Fruit fly (Drosophila melanogaster) whole organism, embryonic: Measurements from ENCODE around the gene kat80.
A peak's percentile ranks its signal among the peaks of the same experiment; 100 is the strongest.

Source experiments
- Atf3 ChIP-seq: fragments of 200-800 bp; sonication (Bioruptor generic); optimal IDR thresholded peaks from 3 replicates; lab custom pipeline; 2016; ENCODE audit warnings: missing biosample characterization, missing genetic modification characterization
- B-H2 ChIP-seq: fragments of 200-800 bp; sonication (Bioruptor generic); optimal IDR thresholded peaks from 2 replicates; lab custom pipeline; 2018; ENCODE audit warnings: missing biosample characterization, mild to moderate bottlenecking, missing genetic modification characterization
- BtbVII ChIP-seq: fragments of 200-800 bp; sonication (Bioruptor generic); optimal IDR thresholded peaks from 3 replicates; lab custom pipeline; 2017; ENCODE audit warnings: missing biosample characterization, mild to moderate bottlenecking, missing genetic modification characterization
- CG12155 ChIP-seq: fragments of 200-800 bp; sonication (Bioruptor generic); optimal IDR thresholded peaks from 3 replicates; lab custom pipeline; 2016; ENCODE audit warnings: missing biosample characterization, missing genetic modification characterization
- CG12744 ChIP-seq: fragments of 200-800 bp; sonication (Bioruptor generic); optimal IDR thresholded peaks from 2 replicates; lab custom pipeline; 2016; ENCODE audit warnings: missing biosample characterization, missing genetic modification characterization
- CG12942 ChIP-seq: fragments of 200-800 bp; sonication (Bioruptor generic); optimal IDR thresholded peaks from 3 replicates; lab custom pipeline; 2016; ENCODE audit warnings: missing biosample characterization, missing genetic modification characterization
- CG13775 ChIP-seq: fragments of 200-800 bp; sonication (Bioruptor generic); optimal IDR thresholded peaks from 3 replicates; lab custom pipeline; 2017; ENCODE audit warnings: missing biosample characterization, mild to moderate bottlenecking, missing genetic modification characterization
- CG15269 ChIP-seq: fragments of 200-800 bp; sonication (Bioruptor generic); optimal IDR thresholded peaks from 2 replicates; lab custom pipeline; 2018; ENCODE audit warnings: missing biosample characterization, mild to moderate bottlenecking, missing genetic modification characterization, moderate library complexity
- CG15479 ChIP-seq: fragments of 200-800 bp; sonication (Bioruptor generic); optimal IDR thresholded peaks from 3 replicates; lab custom pipeline; 2019; ENCODE audit warnings: missing biosample characterization, mild to moderate bottlenecking, missing genetic modification characterization, moderate library complexity
- CG15601 ChIP-seq: fragments of 200-800 bp; sonication (Bioruptor generic); optimal IDR thresholded peaks from 3 replicates; lab custom pipeline; 2019; ENCODE audit warnings: missing biosample characterization, mild to moderate bottlenecking, missing genetic modification characterization, moderate library complexity
- CG17912 ChIP-seq: fragments of 200-800 bp; sonication (Bioruptor generic); optimal IDR thresholded peaks from 2 replicates; lab custom pipeline; 2018; ENCODE audit warnings: missing biosample characterization, mild to moderate bottlenecking, missing genetic modification characterization
- CG31388 ChIP-seq: fragments of 200-800 bp; sonication (Bioruptor generic); optimal IDR thresholded peaks from 2 replicates; lab custom pipeline; 2016; ENCODE audit warnings: missing biosample characterization, missing genetic modification characterization
- CG32532 ChIP-seq: fragments of 200-800 bp; sonication (Bioruptor generic); IDR thresholded peaks from 2 replicates; pipeline ENCODE4 v1.3.6; 2022; ENCODE audit warnings: missing biosample characterization, missing genetic modification characterization
- CG3281 ChIP-seq: fragments of 200-800 bp; sonication (Bioruptor generic); optimal IDR thresholded peaks from 3 replicates; lab custom pipeline; 2017; ENCODE audit warnings: missing biosample characterization, mild to moderate bottlenecking, missing genetic modification characterization
- CG4282 ChIP-seq: fragments of 200-800 bp; sonication (Bioruptor generic); optimal IDR thresholded peaks from 2 replicates; lab custom pipeline; 2016; ENCODE audit warnings: missing biosample characterization, missing genetic modification characterization
- CG4404 ChIP-seq: fragments of 200-800 bp; sonication (Bioruptor generic); IDR thresholded peaks from 2 replicates; pipeline ENCODE4 v1.3.6; 2022; ENCODE audit warnings: missing biosample characterization, missing genetic modification characterization
- CG6175 ChIP-seq: fragments of 200-800 bp; sonication (Bioruptor generic); IDR thresholded peaks from 3 replicates; pipeline ENCODE4 v1.3.6; 2022; ENCODE audit warnings: missing biosample characterization, missing genetic modification characterization
- CG6654 ChIP-seq: fragments of 200-800 bp; sonication (Bioruptor generic); optimal IDR thresholded peaks from 2 replicates; lab custom pipeline; 2017; ENCODE audit warnings: missing biosample characterization, mild to moderate bottlenecking, missing genetic modification characterization
- CG7556 ChIP-seq: fragments of 200-800 bp; sonication (Bioruptor generic); optimal IDR thresholded peaks from 2 replicates; lab custom pipeline; 2017; ENCODE audit warnings: missing biosample characterization, mild to moderate bottlenecking, missing genetic modification characterization
- CG7786 ChIP-seq: fragments of 200-800 bp; sonication (Bioruptor generic); optimal IDR thresholded peaks from 2 replicates; lab custom pipeline; 2016; ENCODE audit warnings: missing biosample characterization, missing genetic modification characterization
- CG9932 ChIP-seq: fragments of 200-800 bp; sonication (Bioruptor generic); IDR thresholded peaks from 2 replicates; pipeline ENCODE4 v1.3.6; 2022; ENCODE audit warnings: missing biosample characterization, missing genetic modification characterization
- CkIIα-i1 ChIP-seq: fragments of 200-800 bp; sonication (Bioruptor generic); IDR thresholded peaks from 2 replicates; pipeline ENCODE4 v1.3.6; 2022; ENCODE audit warnings: missing biosample characterization, missing genetic modification characterization
- D ChIP-seq, 2 experiments: fragments of 200-800 bp in 1 of 2; fragments of >200 bp in 1 of 2; sonication (Bioruptor generic) in 1 of 2; optimal IDR thresholded peaks; 2 replicates in 1 of 2; 3 replicates in 1 of 2; lab custom pipeline; 2017; ENCODE audit warnings: mild to moderate bottlenecking in 1 of 2, missing biosample characterization in 1 of 2, missing genetic modification characterization in 1 of 2, missing genetic modification reagents in 1 of 2
- Dbx ChIP-seq: fragments of 200-800 bp; sonication (Bioruptor generic); IDR thresholded peaks from 3 replicates; pipeline ENCODE4 v1.3.6; 2022; ENCODE audit warnings: missing biosample characterization, missing genetic modification characterization
- Ets65A ChIP-seq: fragments of 200-800 bp; sonication (Bioruptor generic); peaks from one replicate; lab custom pipeline; 2016; ENCODE audit warnings: missing biosample characterization, missing genetic modification characterization
- H2.0 ChIP-seq: fragments of 200-800 bp; sonication (Bioruptor generic); IDR thresholded peaks from 2 replicates; pipeline ENCODE4 v1.3.6; 2022; ENCODE audit warnings: missing biosample characterization, missing genetic modification characterization
- HmgD ChIP-seq: fragments of 200-800 bp; sonication (Bioruptor generic); optimal IDR thresholded peaks from 3 replicates; lab custom pipeline; 2016; ENCODE audit warnings: missing biosample characterization, missing genetic modification characterization
- Hr51 ChIP-seq, 2 experiments: fragments of 200-800 bp; sonication (Bioruptor generic); optimal IDR thresholded peaks; 2 replicates in 1 of 2; 3 replicates in 1 of 2; lab custom pipeline; 2016 to 2018; ENCODE audit warnings: missing biosample characterization in 2 of 2, missing genetic modification characterization in 2 of 2, mild to moderate bottlenecking in 1 of 2, moderate library complexity in 1 of 2
- Neu2 ChIP-seq: fragments of 200-800 bp; sonication (Bioruptor generic); optimal IDR thresholded peaks from 3 replicates; lab custom pipeline; 2016; ENCODE audit warnings: missing biosample characterization, missing genetic modification characterization, borderline replicate concordance
- NfI ChIP-seq: fragments of 200-800 bp; sonication (Bioruptor generic); optimal IDR thresholded peaks from 3 replicates; lab custom pipeline; 2018; ENCODE audit warnings: missing biosample characterization, mild to moderate bottlenecking, missing genetic modification characterization, moderate library complexity
- Poxn ChIP-seq: fragments of 200-800 bp; sonication (Bioruptor generic); IDR thresholded peaks from 2 replicates; pipeline ENCODE4 v1.3.6; 2022; ENCODE audit warnings: missing biosample characterization, missing genetic modification characterization
- Rfx ChIP-seq: fragments of 200-800 bp; sonication (Bioruptor generic); IDR thresholded peaks from 2 replicates; pipeline ENCODE4 v1.3.6; 2022; ENCODE audit warnings: missing biosample characterization, missing genetic modification characterization
- Side ChIP-seq: fragments of 200-800 bp; sonication (Bioruptor generic); optimal IDR thresholded peaks from 2 replicates; lab custom pipeline; 2016; ENCODE audit warnings: missing biosample characterization, missing genetic modification characterization
- Trl ChIP-seq, 3 experiments: fragments of >200 bp in 2 of 3; fragments of 200-800 bp in 1 of 3; sonication (Bioruptor generic) in 1 of 3; optimal IDR thresholded peaks; 2 replicates in 1 of 3; 3 replicates in 2 of 3; lab custom pipeline; 2016 to 2017; ENCODE audit warnings: missing biosample characterization in 1 of 3, missing genetic modification characterization in 1 of 3
- caup ChIP-seq: fragments of 200-800 bp; sonication (Bioruptor generic); optimal IDR thresholded peaks from 3 replicates; lab custom pipeline; 2017; ENCODE audit warnings: missing biosample characterization, mild to moderate bottlenecking, missing genetic modification characterization, moderate library complexity; ENCODE audit not compliant: severe bottlenecking
- ci ChIP-seq: fragments of 200-800 bp; sonication (Bioruptor generic); IDR thresholded peaks from 3 replicates; pipeline ENCODE4 v1.3.6; 2022; ENCODE audit warnings: missing biosample characterization, missing genetic modification characterization
- da ChIP-seq: fragments of 200-800 bp; sonication (Bioruptor generic); optimal IDR thresholded peaks from 2 replicates; lab custom pipeline; 2016; ENCODE audit warnings: missing biosample characterization, missing genetic modification characterization
- dimm ChIP-seq: fragments of 200-800 bp; sonication (Bioruptor generic); IDR thresholded peaks from 2 replicates; pipeline ENCODE4 v1.3.6; 2022; ENCODE audit warnings: missing biosample characterization, missing genetic modification characterization
- esg ChIP-seq: fragments of 200-800 bp; sonication (Bioruptor generic); conservative IDR thresholded peaks from 2 replicates; pipeline ENCODE4 v1.3.6; 2022; ENCODE audit warnings: missing biosample characterization, missing genetic modification characterization
- fd3F ChIP-seq: fragments of 200-800 bp; sonication (Bioruptor generic); optimal IDR thresholded peaks from 2 replicates; lab custom pipeline; 2018; ENCODE audit warnings: missing biosample characterization, mild to moderate bottlenecking, missing genetic modification characterization, moderate library complexity
- fu2 ChIP-seq: fragments of 200-800 bp; sonication (Bioruptor generic); optimal IDR thresholded peaks from 2 replicates; lab custom pipeline; 2016; ENCODE audit warnings: missing biosample characterization, missing genetic modification characterization
- gcm2 ChIP-seq: fragments of 200-800 bp; sonication (Bioruptor generic); optimal IDR thresholded peaks from 2 replicates; lab custom pipeline; 2016; ENCODE audit warnings: missing biosample characterization, missing genetic modification characterization
- gem ChIP-seq: fragments of 200-800 bp; sonication (Bioruptor generic); optimal IDR thresholded peaks from 2 replicates; lab custom pipeline; 2019; ENCODE audit warnings: missing biosample characterization, mild to moderate bottlenecking, missing genetic modification characterization, moderate library complexity
- gsb ChIP-seq: fragments of 200-800 bp; sonication (Bioruptor generic); IDR thresholded peaks from 2 replicates; pipeline ENCODE4 v1.3.6; 2022; ENCODE audit warnings: missing biosample characterization, missing genetic modification characterization
- lab ChIP-seq: fragments of 200-800 bp; sonication (Bioruptor generic); optimal IDR thresholded peaks from 3 replicates; lab custom pipeline; 2017; ENCODE audit warnings: missing biosample characterization, missing genetic modification characterization, mild to moderate bottlenecking, moderate library complexity, missing genetic modification reagents
- lola ChIP-seq, 3 experiments: fragments of >200 bp in 2 of 3; fragments of 200-800 bp in 1 of 3; sonication (Bioruptor generic) in 1 of 3; optimal IDR thresholded peaks; 2 replicates each; lab custom pipeline; 2017 to 2019; ENCODE audit warnings: missing biosample characterization in 3 of 3, missing genetic modification characterization in 3 of 3, mild to moderate bottlenecking in 1 of 3, moderate library complexity in 1 of 3
- mam ChIP-seq: fragments of 200-800 bp; sonication (Bioruptor generic); optimal IDR thresholded peaks from 3 replicates; lab custom pipeline; 2016; ENCODE audit warnings: missing biosample characterization, missing genetic modification characterization
- twi ChIP-seq: fragments of 200-800 bp; optimal IDR thresholded peaks from 2 replicates; lab custom pipeline; 2019; ENCODE audit warnings: missing biosample characterization, mild to moderate bottlenecking, missing genetic modification characterization, moderate library complexity
- unc-4 ChIP-seq: fragments of 200-800 bp; sonication (Bioruptor generic); IDR thresholded peaks from 2 replicates; pipeline ENCODE4 v1.3.6; 2022; ENCODE audit warnings: missing biosample characterization, missing genetic modification characterization; ENCODE audit not compliant: partially characterized antibody
- yki ChIP-seq: fragments of >200 bp; optimal IDR thresholded peaks from 3 replicates; lab custom pipeline; 2018

The kat80 gene

dm6 chrX:16278783-16279182, 2.8 kb upstream of the kat80 start (continued):
- TF ChIP-seq H2.0 (peak; percentile 73), fd3F (peak; percentile 72), CG12942 (GFP tag; lab: Kevin White, UChicago) (peak; percentile 39), gcm2 (GFP tag; lab: Kevin White, UChicago) (no peak), yki (lab: Kevin White, UChicago) (no peak), CG32532 (GFP tag; lab: Robert Waterston, UW) (peak; percentile 81), lola (GFP tag; optimal IDR thresholded peaks at IDR 0.05; lab: Kevin White, UChicago) (peak in 1 of 3 experiments; percentile 86), CG13775 (GFP tag; lab: Kevin White, UChicago) (peak; percentile 83), dimm (GFP tag; lab: Robert Waterston, UW) (peak; percentile 66), CG4404 (peak; percentile 70), CG15479 (no peak), fu2 (GFP tag; lab: Kevin White, UChicago) (no peak), CG6175 (GFP tag; lab: Robert Waterston, UW) (no peak), CG6654 (peak; percentile 57), Side (peak; percentile 31), esg (GFP tag; lab: Robert Waterston, UW) (peak; percentile 66), ci (peak; percentile 95), HmgD (GFP tag; lab: Kevin White, UChicago) (no peak), twi (tag; lab: Kevin White, UChicago) (peak; percentile 74), BtbVII (GFP tag; lab: Kevin White, UChicago) (peak; percentile 73), CG4282 (GFP tag; lab: Kevin White, UChicago) (no peak), Dbx (GFP tag; lab: Robert Waterston, UW) (peak; percentile 53; the same call in 1 of the 3 replicates), CG9932 (GFP tag; lab: Robert Waterston, UW) (peak; percentile 53), caup (GFP tag; lab: Kevin White, UChicago) (peak; percentile 87), Ets65A (GFP tag; lab: Kevin White, UChicago) (peak; percentile 85), CG12744 (GFP tag; lab: Kevin White, UChicago) (peak; percentile 15), mam (no peak), CG15269 (tag; lab: Kevin White, UChicago) (peak; percentile 82), Atf3 (peak; percentile 3), B-H2 (GFP tag; lab: Kevin White, UChicago) (peak; percentile 83), Poxn (GFP tag; lab: Robert Waterston, UW) (no peak), Trl (optimal IDR thresholded peaks at IDR 0.05; lab: Kevin White, UChicago) (no peak), Trl (GFP tag; optimal IDR thresholded peaks at IDR 0.05; lab: Kevin White, UChicago) (peak; percentile 47), Neu2 (GFP tag; lab: Kevin White, UChicago) (no peak), CkIIα-i1 (GFP tag; lab: Robert Waterston, UW) (no peak), CG3281 (GFP tag; lab: Kevin White, UChicago) (peak; percentile 86), da (GFP tag; lab: Kevin White, UChicago) (no peak), Rfx (GFP tag; lab: Robert Waterston, UW) (peak; percentile 84), CG7556 (GFP tag; lab: Kevin White, UChicago) (peak; percentile 86), CG31388 (GFP tag; lab: Kevin White, UChicago) (no peak), CG15601 (peak; percentile 79), CG12155 (GFP tag; lab: Kevin White, UChicago) (peak; percentile 35), gem (tag; lab: Kevin White, UChicago) (peak; percentile 89), Hr51 (GFP tag; optimal IDR thresholded peaks at IDR 0.05; lab: Kevin White, UChicago) (peak; percentile 23 to 87), unc-4 (no peak), gsb (GFP tag; lab: Robert Waterston, UW) (peak; percentile 70), lab (GFP tag; lab: Kevin White, UChicago) (peak; percentile 87), NfI (GFP tag; lab: Kevin White, UChicago) (peak; percentile 82), D (optimal IDR thresholded peaks at IDR 0.05; lab: Kevin White, UChicago) (no peak), D (GFP tag; optimal IDR thresholded peaks at IDR 0.05; lab: Kevin White, UChicago) (peak; percentile 87), CG17912 (peak; percentile 80), CG7786 (GFP tag; lab: Kevin White, UChicago) (peak; percentile 61)
